Worm (Caenorhabditis elegans) whole organism, L4/young adult: ENCODE results near the gene gmap-2.

ENCODE experiments used
- W03F9.2 ChIP-seq: fragments of 150-350 bp; optimal IDR thresholded peaks from 2 replicates; lab custom pipeline; 2014; ENCODE audit warnings: missing biosample characterization, missing genetic modification characterization
- dao-5 ChIP-seq: sonication (generic microtip); optimal IDR thresholded peaks from 2 replicates; lab custom pipeline; 2016; ENCODE audit warnings: missing genotype, missing genetic modification characterization, moderate library complexity, missing compliant biosample characterization

DNA sequence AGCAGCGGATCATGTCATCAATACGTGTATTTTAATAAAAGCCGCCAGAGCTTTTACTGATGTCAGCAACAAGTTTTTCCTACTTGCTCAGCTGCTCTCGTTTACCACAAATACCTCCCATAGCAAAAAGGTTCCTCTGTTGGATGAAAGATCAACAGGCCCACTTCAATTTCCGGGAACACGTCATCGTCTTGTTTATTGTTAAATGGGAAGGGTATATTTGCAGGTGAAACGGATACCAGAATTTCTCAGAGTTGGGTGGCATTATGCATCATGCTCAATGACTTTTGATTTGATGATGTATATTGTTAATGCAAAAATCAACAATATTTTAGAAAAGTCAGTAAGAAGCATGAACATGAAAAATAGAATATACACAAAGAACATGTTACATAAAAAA lies 8.1 kb upstream of the gmap-2 start:
- TF ChIP-seq dao-5 (no peak), W03F9.2 (tag; lab: Kevin White, UChicago) (no peak)
